Fruit fly (Drosophila melanogaster): ENCODE measurements around the gene osa.

- TF ChIP-seq gfzf (GFP tag; optimal IDR thresholded peaks at IDR 0.05), result no peak
- TF ChIP-seq NfI (GFP tag; optimal IDR thresholded peaks at IDR 0.05), result no peak
- TF ChIP-seq vvl (GFP tag; IDR thresholded peaks at IDR 0.05), result no peak
- TF ChIP-seq sc (optimal IDR thresholded peaks at IDR 0.05), result no peak
- TF ChIP-seq sc (GFP tag; optimal IDR thresholded peaks at IDR 0.05), result no peak
- TF ChIP-seq inv (GFP tag; IDR thresholded peaks at IDR 0.05; ENCODE audit: partially characterized antibody), result no peak
- no peak for TF ChIP-seq Optix (GFP tag; IDR thresholded peaks at IDR 0.05)
- TF ChIP-seq insv (GFP tag; optimal IDR thresholded peaks at IDR 0.05), result no peak
- TF ChIP-seq Gsc (GFP tag; IDR thresholded peaks at IDR 0.05), result no peak
These were observed 5.3 kb downstream of the osa start for dm6 chr3R:17712623-17713521.
